Worm (Caenorhabditis elegans) whole organism, L3 larva: Measurements from ENCODE around the gene trm-1.

Experiments
- aly-2 ChIP-seq: fragments of 150-350 bp; optimal IDR thresholded peaks from 2 replicates; lab custom pipeline; 2014; ENCODE audit warnings: missing biosample characterization, missing genetic modification characterization
- ceh-82 ChIP-seq: fragments of 150-350 bp; optimal IDR thresholded peaks from 2 replicates; lab custom pipeline; 2014; ENCODE audit warnings: missing biosample characterization, missing genetic modification characterization
- egl-27 ChIP-seq: sonication (generic microtip); optimal IDR thresholded peaks from 4 replicates; lab custom pipeline; 2017; ENCODE audit warnings: missing biosample characterization, missing genetic modification reagents, missing genetic modification characterization
- egl-5 ChIP-seq: fragments of 150-350 bp; optimal IDR thresholded peaks from 2 replicates; lab custom pipeline; 2017; ENCODE audit warnings: missing biosample characterization, missing genetic modification reagents, missing genetic modification characterization, inconsistent platforms
- elt-2 ChIP-seq: sonication (generic microtip); optimal IDR thresholded peaks from 2 replicates; lab custom pipeline; 2016; ENCODE audit warnings: missing genetic modification reagents, mild to moderate bottlenecking, missing genetic modification characterization, missing compliant biosample characterization
- nfya-1 ChIP-seq: sonication (generic microtip); optimal IDR thresholded peaks from 2 replicates; lab custom pipeline; 2017; ENCODE audit warnings: missing genetic modification characterization, mild to moderate bottlenecking, missing compliant biosample characterization, antibody characterized with exemption, moderate library complexity; ENCODE audit not compliant: insufficient read depth
- nhr-28 ChIP-seq: fragments of 150-350 bp; optimal IDR thresholded peaks from 2 replicates; lab custom pipeline; 2014; ENCODE audit warnings: missing biosample characterization, missing genetic modification characterization
- skn-1 ChIP-seq: fragments of 150-350 bp; optimal IDR thresholded peaks from 2 replicates; lab custom pipeline; 2014; ENCODE audit warnings: missing biosample characterization, missing genetic modification characterization
- ztf-11 ChIP-seq: fragments of 150-350 bp; optimal IDR thresholded peaks from 2 replicates; lab custom pipeline; 2014; ENCODE audit warnings: missing biosample characterization, missing genetic modification characterization

ce11 chrV:14197651-14198050 is 12.2 kb upstream of the trm-1 start:
- TF ChIP-seq egl-5 (tag; lab: Kevin White, UChicago) = no peak
- peak; percentile 40 for TF ChIP-seq nfya-1 (tag; lab: Kevin White, UChicago)
- no peak for TF ChIP-seq skn-1 (tag; lab: Kevin White, UChicago)
- TF ChIP-seq elt-2 (tag; lab: Kevin White, UChicago) = peak; percentile 30
- no peak for TF ChIP-seq egl-27
- no peak for TF ChIP-seq ztf-11
- TF ChIP-seq nhr-28 (tag; lab: Kevin White, UChicago) = no peak
- no peak for TF ChIP-seq ceh-82 (tag; lab: Kevin White, UChicago)
- no peak for TF ChIP-seq aly-2 (tag; lab: Kevin White, UChicago)
